Fruit fly (Drosophila melanogaster) whole organism, embryonic: ENCODE results near the gene CG43339.

Experiments used
- CG11247 ChIP-seq: fragments of 200-800 bp; sonication (Bioruptor generic); IDR thresholded peaks from 2 replicates; pipeline ENCODE4 v1.3.6; 2022; ENCODE audit warnings: missing biosample characterization, missing genetic modification characterization
- CG17359 ChIP-seq: fragments of 200-800 bp; sonication (Bioruptor generic); optimal IDR thresholded peaks from 3 replicates; lab custom pipeline; 2018; ENCODE audit warnings: missing biosample characterization, mild to moderate bottlenecking, missing genetic modification characterization, moderate library complexity
- CG7839 ChIP-seq: fragments of 200-800 bp; sonication (Bioruptor generic); optimal IDR thresholded peaks from 3 replicates; lab custom pipeline; 2018; ENCODE audit warnings: missing biosample characterization, mild to moderate bottlenecking, missing genetic modification characterization, moderate library complexity
- Pdp1 ChIP-seq, 2 experiments: fragments of 200-800 bp; sonication (Bioruptor generic); optimal IDR thresholded peaks; 3 replicates each; lab custom pipeline; 2016; ENCODE audit warnings: missing biosample characterization in 2 of 2, missing genetic modification characterization in 2 of 2, mild to moderate bottlenecking in 1 of 2, moderate library complexity in 1 of 2
- bowl ChIP-seq: fragments of 200-800 bp; sonication (Bioruptor generic); IDR thresholded peaks from 2 replicates; pipeline ENCODE4 v1.3.6; 2022; ENCODE audit warnings: missing biosample characterization, missing genetic modification characterization
- grau ChIP-seq: fragments of 200-800 bp; optimal IDR thresholded peaks from 3 replicates; lab custom pipeline; 2019; ENCODE audit warnings: missing biosample characterization, mild to moderate bottlenecking, missing genetic modification characterization, moderate library complexity
- gsb-n ChIP-seq: fragments of 200-800 bp; sonication (Bioruptor generic); optimal IDR thresholded peaks from 3 replicates; lab custom pipeline; 2018; ENCODE audit warnings: missing biosample characterization, mild to moderate bottlenecking, missing genetic modification characterization

DNA sequence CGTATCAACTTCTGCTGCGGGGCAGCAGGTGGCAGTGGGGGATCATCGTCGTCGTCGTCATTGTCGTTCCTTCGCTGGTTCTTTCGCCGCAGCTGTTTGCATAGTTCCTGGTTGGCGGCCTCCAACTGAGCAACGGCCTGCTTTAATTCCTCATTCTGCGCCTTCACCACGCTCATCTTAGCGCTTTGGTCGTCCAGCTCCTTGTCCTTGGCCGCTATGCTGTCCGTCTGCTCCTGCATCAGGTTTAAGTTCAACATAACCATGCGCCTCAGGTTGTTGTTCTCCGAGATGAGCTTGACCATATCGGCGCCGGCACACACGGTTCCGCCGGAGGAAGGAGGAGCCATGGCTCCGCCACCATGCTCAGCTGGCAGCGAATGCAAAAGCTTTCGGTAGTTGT is 14.7 kb upstream of the CG43339 start:
- TF ChIP-seq CG17359 (tag; lab: Kevin White, UChicago) (no peak), grau (tag; lab: Kevin White, UChicago) (no peak), bowl (GFP tag; lab: Robert Waterston, UW) (no peak), Pdp1 (GFP tag; optimal IDR thresholded peaks at IDR 0.05; lab: Kevin White, UChicago) (no peak), CG7839 (tag; lab: Kevin White, UChicago) (no peak), gsb-n (tag; lab: Kevin White, UChicago) (no peak), CG11247 (no peak)
